Fruit fly (Drosophila melanogaster) whole organism, embryonic: ENCODE measurements around the gene CG2865.
A peak's percentile ranks its signal among the peaks of the same experiment; 100 is the strongest.

Experiments used
- Adf1 ChIP-seq: fragments of 200-800 bp; sonication (Bioruptor generic); IDR thresholded peaks from 2 replicates; pipeline ENCODE4 v1.3.6; 2022; ENCODE audit warnings: missing biosample characterization, missing genetic modification characterization
- Atf-2 ChIP-seq: fragments of 200-800 bp; sonication (Bioruptor generic); optimal IDR thresholded peaks from 2 replicates; lab custom pipeline; 2016; ENCODE audit warnings: missing biosample characterization, missing genetic modification characterization
- Atf3 ChIP-seq: fragments of 200-800 bp; sonication (Bioruptor generic); optimal IDR thresholded peaks from 3 replicates; lab custom pipeline; 2016; ENCODE audit warnings: missing biosample characterization, missing genetic modification characterization
- B-H1 ChIP-seq: fragments of 200-800 bp; sonication (Bioruptor generic); IDR thresholded peaks from 3 replicates; pipeline ENCODE4 v1.3.6; 2022; ENCODE audit warnings: missing biosample characterization, missing genetic modification characterization
- CG10209 ChIP-seq: fragments of 200-800 bp; sonication (Bioruptor generic); optimal IDR thresholded peaks from 3 replicates; lab custom pipeline; 2017; ENCODE audit warnings: missing biosample characterization, mild to moderate bottlenecking, missing genetic modification characterization, missing genetic modification reagents
- CG1024 ChIP-seq: fragments of 200-800 bp; sonication (Bioruptor generic); IDR thresholded peaks from 2 replicates; pipeline ENCODE4 v1.3.6; 2022; ENCODE audit warnings: missing biosample characterization, missing genetic modification characterization
- CG10274 ChIP-seq: fragments of 200-800 bp; sonication (Bioruptor generic); optimal IDR thresholded peaks from 3 replicates; lab custom pipeline; 2017; ENCODE audit warnings: missing biosample characterization, mild to moderate bottlenecking, missing genetic modification characterization
- CG17186 ChIP-seq: fragments of 200-800 bp; sonication (Bioruptor generic); optimal IDR thresholded peaks from 3 replicates; lab custom pipeline; 2017; ENCODE audit warnings: missing biosample characterization, missing genetic modification reagents, missing genetic modification characterization
- CG17385 ChIP-seq: fragments of 200-800 bp; sonication (Bioruptor generic); optimal IDR thresholded peaks from 3 replicates; lab custom pipeline; 2018; ENCODE audit warnings: missing biosample characterization, mild to moderate bottlenecking, missing genetic modification characterization
- CG17802 ChIP-seq: fragments of 200-800 bp; sonication (Bioruptor generic); optimal IDR thresholded peaks from 2 replicates; lab custom pipeline; 2018; ENCODE audit warnings: missing biosample characterization, mild to moderate bottlenecking, missing genetic modification characterization, moderate library complexity
- CG18599 ChIP-seq: fragments of 200-800 bp; sonication (Bioruptor generic); optimal IDR thresholded peaks from 3 replicates; lab custom pipeline; 2017; ENCODE audit warnings: missing biosample characterization, missing genetic modification characterization, mild to moderate bottlenecking, moderate library complexity, missing genetic modification reagents
- CG2116 ChIP-seq: fragments of 200-800 bp; sonication (Bioruptor generic); optimal IDR thresholded peaks from 3 replicates; lab custom pipeline; 2018; ENCODE audit warnings: missing biosample characterization, mild to moderate bottlenecking, missing genetic modification characterization
- CG2889 ChIP-seq: fragments of 200-800 bp; sonication (Bioruptor generic); IDR thresholded peaks from 3 replicates; pipeline ENCODE4 v1.3.6; 2022; ENCODE audit warnings: missing biosample characterization, missing genetic modification characterization
- CG34376 ChIP-seq: fragments of 200-800 bp; sonication (Bioruptor generic); optimal IDR thresholded peaks from 2 replicates; lab custom pipeline; 2018; ENCODE audit warnings: missing biosample characterization, mild to moderate bottlenecking, missing genetic modification characterization
- CG3726 ChIP-seq: fragments of 200-800 bp; sonication (Bioruptor generic); IDR thresholded peaks from 3 replicates; pipeline ENCODE4, ENCODE4 v1.3.6; 2022; ENCODE audit warnings: missing biosample characterization, missing genetic modification characterization
- CG4328 ChIP-seq: fragments of 200-800 bp; sonication (Bioruptor generic); optimal IDR thresholded peaks from 3 replicates; lab custom pipeline; 2017; ENCODE audit warnings: missing biosample characterization, missing genetic modification reagents, missing genetic modification characterization
- CG4617 ChIP-seq: fragments of 200-800 bp; sonication (Bioruptor generic); optimal IDR thresholded peaks from 3 replicates; lab custom pipeline; 2016; ENCODE audit warnings: missing biosample characterization, missing genetic modification characterization, borderline replicate concordance
- CG9727 ChIP-seq: fragments of 200-800 bp; sonication (Bioruptor generic); optimal IDR thresholded peaks from 3 replicates; lab custom pipeline; 2017; ENCODE audit warnings: missing biosample characterization, mild to moderate bottlenecking, missing genetic modification characterization
- Dp ChIP-seq: fragments of 200-800 bp; sonication (Bioruptor generic); optimal IDR thresholded peaks from 2 replicates; lab custom pipeline; 2018; ENCODE audit warnings: missing biosample characterization, mild to moderate bottlenecking, missing genetic modification characterization, moderate library complexity
- E2f1 ChIP-seq: fragments of 200-800 bp; sonication (Bioruptor generic); IDR thresholded peaks from 2 replicates; pipeline ENCODE4 v1.3.6; 2022; ENCODE audit warnings: missing biosample characterization, missing genetic modification characterization
- E2f2 ChIP-seq: fragments of 200-800 bp; sonication (Bioruptor generic); IDR thresholded peaks from 2 replicates; pipeline ENCODE4 v1.3.6; 2022; ENCODE audit warnings: missing biosample characterization, missing genetic modification characterization
- Elba2 ChIP-seq: fragments of 200-800 bp; sonication (Bioruptor generic); optimal IDR thresholded peaks from 3 replicates; lab custom pipeline; 2016; ENCODE audit warnings: missing biosample characterization, missing genetic modification characterization
- Fer3 ChIP-seq: fragments of 200-800 bp; sonication (Bioruptor generic); optimal IDR thresholded peaks from 2 replicates; lab custom pipeline; 2018; ENCODE audit warnings: missing biosample characterization, mild to moderate bottlenecking, missing genetic modification characterization, moderate library complexity
- HmgD ChIP-seq: fragments of 200-800 bp; sonication (Bioruptor generic); optimal IDR thresholded peaks from 3 replicates; lab custom pipeline; 2016; ENCODE audit warnings: missing biosample characterization, missing genetic modification characterization
- Hr51 ChIP-seq, 2 experiments: fragments of 200-800 bp; sonication (Bioruptor generic); optimal IDR thresholded peaks; 2 replicates in 1 of 2; 3 replicates in 1 of 2; lab custom pipeline; 2016 to 2018; ENCODE audit warnings: missing biosample characterization in 2 of 2, missing genetic modification characterization in 2 of 2, mild to moderate bottlenecking in 1 of 2, moderate library complexity in 1 of 2
- Six4 ChIP-seq: fragments of 200-800 bp; sonication (Bioruptor generic); optimal IDR thresholded peaks from 2 replicates; lab custom pipeline; 2016; ENCODE audit warnings: missing biosample characterization, missing genetic modification characterization
- bowl ChIP-seq: fragments of 200-800 bp; sonication (Bioruptor generic); IDR thresholded peaks from 2 replicates; pipeline ENCODE4 v1.3.6; 2022; ENCODE audit warnings: missing biosample characterization, missing genetic modification characterization
- bsh ChIP-seq, 2 experiments: fragments of 200-800 bp; sonication (Bioruptor generic); optimal IDR thresholded peaks; 2 replicates each; lab custom pipeline; 2017 to 2018; ENCODE audit warnings: mild to moderate bottlenecking in 2 of 2, missing biosample characterization in 2 of 2, missing genetic modification characterization in 2 of 2, moderate library complexity in 1 of 2
- chm ChIP-seq: fragments of 200-800 bp; sonication (Bioruptor generic); IDR thresholded peaks from 2 replicates; pipeline ENCODE4 v1.3.6; 2022; ENCODE audit warnings: missing biosample characterization, missing genetic modification characterization
- chn ChIP-seq: fragments of 200-800 bp; sonication (Bioruptor generic); optimal IDR thresholded peaks from 2 replicates; lab custom pipeline; 2016; ENCODE audit warnings: missing biosample characterization, missing genetic modification characterization
- corto ChIP-seq: fragments of 200-800 bp; sonication (Bioruptor generic); optimal IDR thresholded peaks from 2 replicates; lab custom pipeline; 2016; ENCODE audit warnings: missing biosample characterization, mild to moderate bottlenecking, missing genetic modification characterization, moderate library complexity
- dmrt99B ChIP-seq: fragments of 200-800 bp; sonication (Bioruptor generic); optimal IDR thresholded peaks from 2 replicates; lab custom pipeline; 2018; ENCODE audit warnings: missing biosample characterization, mild to moderate bottlenecking, missing genetic modification characterization, moderate library complexity
- ewg ChIP-seq: fragments of 200-800 bp; sonication (Bioruptor generic); optimal IDR thresholded peaks from 3 replicates; lab custom pipeline; 2017; ENCODE audit warnings: mild to moderate bottlenecking, missing biosample characterization, missing genetic modification reagents, missing genetic modification characterization
- fd96Cb ChIP-seq: fragments of 200-800 bp; sonication (Bioruptor generic); optimal IDR thresholded peaks from 2 replicates; lab custom pipeline; 2018; ENCODE audit warnings: missing biosample characterization, mild to moderate bottlenecking, missing genetic modification characterization, moderate library complexity
- gem ChIP-seq: fragments of 200-800 bp; sonication (Bioruptor generic); optimal IDR thresholded peaks from 2 replicates; lab custom pipeline; 2019; ENCODE audit warnings: missing biosample characterization, mild to moderate bottlenecking, missing genetic modification characterization, moderate library complexity
- gsb ChIP-seq: fragments of 200-800 bp; sonication (Bioruptor generic); IDR thresholded peaks from 2 replicates; pipeline ENCODE4 v1.3.6; 2022; ENCODE audit warnings: missing biosample characterization, missing genetic modification characterization
- hbn ChIP-seq: fragments of 200-800 bp; sonication (Bioruptor generic); IDR thresholded peaks from 2 replicates; pipeline ENCODE4 v1.3.6; 2022; ENCODE audit warnings: missing biosample characterization, missing genetic modification characterization; ENCODE audit not compliant: partially characterized antibody
- ind ChIP-seq: fragments of 200-800 bp; sonication (Bioruptor generic); optimal IDR thresholded peaks from 3 replicates; lab custom pipeline; 2016; ENCODE audit warnings: missing biosample characterization, missing genetic modification characterization
- lov ChIP-seq, 2 experiments: fragments of 200-800 bp in 1 of 2; fragments of >200 bp in 1 of 2; sonication (Bioruptor generic) in 1 of 2; IDR thresholded peaks in 1 of 2; optimal IDR thresholded peaks in 1 of 2; 2 replicates in 1 of 2; 3 replicates in 1 of 2; pipeline versions ENCODE4 v1.3.6 to Lab custom; 2017 to 2022; ENCODE audit warnings: missing biosample characterization in 1 of 2, missing genetic modification characterization in 1 of 2
- nau ChIP-seq: fragments of 200-800 bp; sonication (Bioruptor generic); optimal IDR thresholded peaks from 3 replicates; lab custom pipeline; 2017; ENCODE audit warnings: missing biosample characterization, mild to moderate bottlenecking, missing genetic modification characterization, missing genetic modification reagents
- nmo ChIP-seq: fragments of 200-800 bp; sonication (Bioruptor generic); optimal IDR thresholded peaks from 2 replicates; lab custom pipeline; 2018; ENCODE audit warnings: missing biosample characterization, mild to moderate bottlenecking, missing genetic modification characterization, moderate library complexity
- salm ChIP-seq: fragments of 200-800 bp; sonication (Bioruptor generic); optimal IDR thresholded peaks from 2 replicates; lab custom pipeline; 2018; ENCODE audit warnings: missing biosample characterization, mild to moderate bottlenecking, missing genetic modification characterization
- sc ChIP-seq, 3 experiments: fragments of >200 bp in 2 of 3; fragments of 200-800 bp in 1 of 3; sonication (Bioruptor generic) in 1 of 3; optimal IDR thresholded peaks; 2 replicates in 2 of 3; 3 replicates in 1 of 3; lab custom pipeline; 2017; ENCODE audit warnings: mild to moderate bottlenecking in 1 of 3, missing biosample characterization in 1 of 3, missing genetic modification characterization in 1 of 3, missing genetic modification reagents in 1 of 3
- sna ChIP-seq: fragments of 200-800 bp; sonication (Bioruptor generic); IDR thresholded peaks from 2 replicates; pipeline ENCODE4 v1.3.6; 2022; ENCODE audit warnings: missing biosample characterization, missing genetic modification characterization; ENCODE audit not compliant: partially characterized antibody
- sob ChIP-seq: fragments of 200-800 bp; sonication (Bioruptor generic); IDR thresholded peaks from 2 replicates; pipeline ENCODE4 v1.3.6; 2022; ENCODE audit warnings: missing biosample characterization, missing genetic modification characterization
- sr ChIP-seq: fragments of 200-800 bp; sonication (Bioruptor generic); IDR thresholded peaks from 3 replicates; pipeline ENCODE4 v1.3.6; 2022; ENCODE audit warnings: missing biosample characterization, missing genetic modification characterization
- ttk ChIP-seq: fragments of 200-800 bp; sonication (Bioruptor generic); IDR thresholded peaks from 2 replicates; pipeline ENCODE4 v2.1.2; 2022; ENCODE audit warnings: missing biosample characterization, missing genetic modification characterization
- zfh2 ChIP-seq: fragments of 200-800 bp; sonication (Bioruptor generic); optimal IDR thresholded peaks from 2 replicates; lab custom pipeline; 2016; ENCODE audit warnings: missing biosample characterization, missing genetic modification characterization

CG2865 gene

DNA sequence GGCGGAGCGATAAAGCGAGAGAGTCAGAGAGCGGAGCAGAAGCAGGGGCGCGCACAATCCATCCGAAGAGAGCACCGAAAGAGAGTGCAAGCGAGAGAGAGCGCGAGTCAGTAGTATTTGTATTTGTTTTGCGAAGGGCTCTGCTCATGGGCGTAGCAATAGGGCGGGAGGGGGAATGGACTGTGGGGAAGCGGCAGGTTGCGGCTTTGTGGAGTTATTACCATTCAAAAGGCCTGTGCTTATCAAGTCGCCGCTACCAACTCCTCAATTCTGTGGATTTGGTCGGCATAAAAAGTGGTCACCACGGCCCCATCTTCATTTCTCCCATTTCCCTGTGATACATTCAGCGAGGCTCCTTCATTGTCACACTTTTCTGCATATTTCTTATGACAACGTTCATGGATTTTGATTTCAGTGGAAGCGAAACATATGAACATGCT lies 7.9 kb upstream of the CG2865 start (continued):
- TF ChIP-seq CG17802 (tag; lab: Kevin White, UChicago) (no peak), CG10274 (GFP tag; lab: Kevin White, UChicago) (peak; percentile 5), gsb (GFP tag; lab: Robert Waterston, UW) (peak; percentile 40; the same call in 1 of the 2 replicates), salm (peak; percentile 7), E2f2 (GFP tag; lab: Robert Waterston, UW) (no peak), CG9727 (GFP tag; lab: Kevin White, UChicago) (peak; percentile 20), CG17385 (GFP tag; lab: Kevin White, UChicago) (no peak), CG17186 (GFP tag; lab: Kevin White, UChicago) (no peak), Atf3 (GFP tag; lab: Kevin White, UChicago) (no peak), sr (GFP tag; lab: Robert Waterston, UW) (peak; percentile 5; the same call in 1 of the 3 replicates), CG10209 (GFP tag; lab: Kevin White, UChicago) (peak; percentile 46), bowl (no peak), ttk (GFP tag; lab: Robert Waterston, UW) (0 out of 2 replicates have a peak, but pooled peaks have one; percentile 7), Fer3 (tag; lab: Kevin White, UChicago) (peak; percentile 53), fd96Cb (tag; lab: Kevin White, UChicago) (peak; percentile 27), sc (optimal IDR thresholded peaks at IDR 0.05; lab: Kevin White, UChicago) (no peak), sc (GFP tag; optimal IDR thresholded peaks at IDR 0.05; lab: Kevin White, UChicago) (no peak), gem (tag; lab: Kevin White, UChicago) (peak; percentile 60), CG2116 (GFP tag; lab: Kevin White, UChicago) (no peak), ewg (GFP tag; lab: Kevin White, UChicago) (peak; percentile 19), sna (0 out of 2 replicates have a peak, but pooled peaks have one; percentile 14), Six4 (GFP tag; lab: Kevin White, UChicago) (peak; percentile 18), Atf-2 (no peak), dmrt99B (tag; lab: Kevin White, UChicago) (peak; percentile 34), lov (optimal IDR thresholded peaks at IDR 0.05; lab: Kevin White, UChicago) (no peak), lov (GFP tag; IDR thresholded peaks at IDR 0.05; lab: Robert Waterston, UW) (no peak), nmo (GFP tag; lab: Kevin White, UChicago) (peak; percentile 17), CG18599 (GFP tag; lab: Kevin White, UChicago) (peak; percentile 77), zfh2 (GFP tag; lab: Kevin White, UChicago) (peak; percentile 17), HmgD (GFP tag; lab: Kevin White, UChicago) (no peak), CG4328 (peak; percentile 34), chm (GFP tag; lab: Robert Waterston, UW) (no peak), Hr51 (GFP tag; optimal IDR thresholded peaks at IDR 0.05; lab: Kevin White, UChicago) (peak in 1 of 2 experiments; percentile 55), corto (GFP tag; lab: Kevin White, UChicago) (no peak), CG34376 (GFP tag; lab: Kevin White, UChicago) (peak; percentile 21), Adf1 (GFP tag; lab: Robert Waterston, UW) (no peak; the same call in 1 of the 2 replicates), ind (GFP tag; lab: Kevin White, UChicago) (peak; percentile 56), nau (GFP tag; lab: Kevin White, UChicago) (no peak), CG3726 (GFP tag; lab: Robert Waterston, UW) (no peak), CG2889 (GFP tag; lab: Robert Waterston, UW) (peak; percentile 43; the same call in 1 of the 3 replicates), Elba2 (GFP tag; lab: Kevin White, UChicago) (no peak), CG1024 (GFP tag; lab: Robert Waterston, UW) (no peak), hbn (GFP tag; lab: Robert Waterston, UW) (no peak), E2f1 (GFP tag; lab: Robert Waterston, UW) (peak; percentile 32; the same call in 1 of the 2 replicates), sob (GFP tag; lab: Robert Waterston, UW) (no peak), CG4617 (GFP tag; lab: Kevin White, UChicago) (no peak), bsh (GFP tag; optimal IDR thresholded peaks at IDR 0.05; lab: Kevin White, UChicago) (peak in 1 of 2 experiments; percentile 38), Dp (no peak), chn (GFP tag; lab: Kevin White, UChicago) (no peak), B-H1 (peak; percentile 34; the same call in 1 of the 3 replicates)
